Worm (Caenorhabditis elegans) whole organism, L4/young adult: ENCODE data around the gene ZC449.4.
A peak's percentile ranks its signal among the peaks of the same experiment; 100 is the strongest.

Experiments used
- W03F9.2 ChIP-seq: fragments of 150-350 bp; optimal IDR thresholded peaks from 2 replicates; lab custom pipeline; 2014; ENCODE audit warnings: missing biosample characterization, missing genetic modification characterization
- dao-5 ChIP-seq: sonication (generic microtip); optimal IDR thresholded peaks from 2 replicates; lab custom pipeline; 2016; ENCODE audit warnings: missing genotype, missing genetic modification characterization, moderate library complexity, missing compliant biosample characterization
- him-1 ChIP-seq: sonication (generic microtip); optimal IDR thresholded peaks from 2 replicates; lab custom pipeline; 2016; ENCODE audit warnings: missing genotype, missing genetic modification reagents, missing genetic modification characterization, missing compliant biosample characterization

Gene ZC449.4

ce11 chrX:5033868-5034267, at the start of gene ZC449.4:
Gene ZC449.4, minus strand, starts transcription at chrX:5033968.
- no peak for TF ChIP-seq W03F9.2
- no peak for TF ChIP-seq dao-5
- no peak for TF ChIP-seq him-1 (tag; lab: Kevin White, UChicago)

ce11 chrX:5079297-5079696, 45.5 kb upstream of the ZC449.4 start:
- TF ChIP-seq him-1 (tag; lab: Kevin White, UChicago): no peak
- TF ChIP-seq W03F9.2: no peak
- TF ChIP-seq dao-5: no peak

- TF ChIP-seq dao-5 (no peak), him-1 (tag; lab: Kevin White, UChicago) (no peak), W03F9.2 (no peak)
Measured at ce11 chrX:5077696-5078343, 44.1 kb upstream of the ZC449.4 start, which contains the start of gene cal-5. Gene cal-5, minus strand, starts transcription at chrX:5077961.

ce11 chrX:5075538-5075937, 41.8 kb upstream of the ZC449.4 start:
- no peak for TF ChIP-seq dao-5
- TF ChIP-seq W03F9.2: no peak
- TF ChIP-seq him-1 (tag; lab: Kevin White, UChicago): no peak

- TF ChIP-seq him-1 (tag; lab: Kevin White, UChicago) (no peak), W03F9.2 (no peak), dao-5 (no peak)
Measured at ce11 chrX:5073895-5074294, 40.1 kb upstream of the ZC449.4 start.

- TF ChIP-seq him-1 (tag; lab: Kevin White, UChicago): no peak
- TF ChIP-seq W03F9.2: no peak
- no peak for TF ChIP-seq dao-5
Measured at ce11 chrX:5071025-5071424, 37.3 kb upstream of the ZC449.4 start.

- TF ChIP-seq him-1 (tag; lab: Kevin White, UChicago) (no peak), dao-5 (no peak), W03F9.2 (no peak)
Measured at ce11 chrX:5067796-5068195, 34.0 kb upstream of the ZC449.4 start, which contains the start of gene clc-7. Gene clc-7, plus strand, starts transcription at chrX:5068096.

- no peak for TF ChIP-seq him-1 (tag; lab: Kevin White, UChicago)
- no peak for TF ChIP-seq dao-5
- TF ChIP-seq W03F9.2: no peak
Measured at ce11 chrX:5066570-5066969, 32.8 kb upstream of the ZC449.4 start.

ce11 chrX:5063750-5064652, 30.2 kb upstream of the ZC449.4 start, which contains the start of gene C24H10.2:
Gene C24H10.2, plus strand, starts transcription at chrX:5064602.
- peak; percentile 3 for TF ChIP-seq him-1 (tag; lab: Kevin White, UChicago)
- TF ChIP-seq W03F9.2: no peak
- no peak for TF ChIP-seq dao-5

- TF ChIP-seq W03F9.2 (no peak), him-1 (tag; lab: Kevin White, UChicago) (no peak), dao-5 (no peak)
Measured at ce11 chrX:5061763-5062162, 28.0 kb upstream of the ZC449.4 start.

ce11 chrX:5060756-5061155, 27.0 kb upstream of the ZC449.4 start, which contains the start of gene C24H10.3:
Gene C24H10.3, plus strand, starts transcription at chrX:5061056.
- no peak for TF ChIP-seq W03F9.2

ce11 chrX:5059163-5059562, 25.4 kb upstream of the ZC449.4 start, which contains the start of gene C24H10.4:
Gene C24H10.4, minus strand, starts transcription at chrX:5059263.
- no peak for TF ChIP-seq W03F9.2
- TF ChIP-seq dao-5: no peak
- TF ChIP-seq him-1 (tag; lab: Kevin White, UChicago): no peak

ce11 chrX:5043887-5044286, 10.1 kb upstream of the ZC449.4 start, which contains the start of gene Y64H9A.2:
Gene Y64H9A.2, plus strand, starts transcription at chrX:5043976.
- TF ChIP-seq him-1 (tag; lab: Kevin White, UChicago) (no peak), W03F9.2 (no peak), dao-5 (no peak)

ce11 chrX:5040038-5040437, 6.3 kb upstream of the ZC449.4 start:
- TF ChIP-seq W03F9.2 (no peak), him-1 (tag; lab: Kevin White, UChicago) (no peak), dao-5 (no peak)

- TF ChIP-seq dao-5: no peak
- TF ChIP-seq W03F9.2: no peak
- TF ChIP-seq him-1 (tag; lab: Kevin White, UChicago): no peak
Measured at ce11 chrX:5038812-5039211, 5.0 kb upstream of the ZC449.4 start.
